Worm (Caenorhabditis elegans): ENCODE data around the gene ocr-1.

DNA sequence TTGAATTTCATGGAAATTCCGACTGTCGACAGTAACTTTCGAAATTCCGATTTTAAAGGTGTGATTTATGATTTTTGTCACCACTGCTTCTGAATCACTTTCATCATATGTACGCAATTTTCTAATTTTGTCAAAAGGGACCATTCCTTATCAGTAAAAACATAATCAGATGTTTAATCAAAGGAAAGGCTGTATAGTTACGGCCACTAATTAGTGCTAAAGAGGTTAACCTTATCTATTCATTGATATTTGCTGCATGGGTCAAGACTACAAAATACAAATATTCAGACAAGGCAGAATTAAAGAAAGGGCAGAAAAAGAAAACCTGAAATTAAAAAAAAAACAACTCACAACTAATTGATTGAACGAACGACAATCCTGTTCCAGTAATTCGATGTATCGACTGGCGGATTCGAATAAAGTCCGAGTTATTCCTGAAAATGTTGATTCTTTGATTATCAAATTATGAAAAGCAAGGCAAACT lies 32.1 kb upstream of the ocr-1 start, which contains the start of gene T28B11.1:
- TF ChIP-seq egl-27 (tag; optimal IDR thresholded peaks at IDR 0.05) (no peak), mdl-1 (tag; optimal IDR thresholded peaks at IDR 0.05) (no peak), snpc-1.2 (GFP tag; IDR thresholded peaks at IDR 0.05) (no peak), unc-39 (tag; optimal IDR thresholded peaks at IDR 0.05) (no peak), snpc-4 (tag; optimal IDR thresholded peaks at IDR 0.05) (no peak), ztf-11 (tag; optimal IDR thresholded peaks at IDR 0.05) (no peak), lin-15B (tag; optimal IDR thresholded peaks at IDR 0.05) (no peak), ZK546.5 (tag; optimal IDR thresholded peaks at IDR 0.05) (no peak), nhr-28 (tag; optimal IDR thresholded peaks at IDR 0.05) (peak; percentile 58), dmd-9 (GFP tag; IDR thresholded peaks at IDR 0.05) (no peak), nhr-237 (tag; optimal IDR thresholded peaks at IDR 0.05) (no peak), ces-1 (GFP tag; optimal IDR thresholded peaks at IDR 0.05) (no peak), arid-1 (GFP tag; conservative IDR thresholded peaks at IDR 0.05) (no peak)
